Fruit fly (Drosophila melanogaster) whole organism, adult: ENCODE measurements around the gene TwdlX.

ENCODE experiments used
- CG11617 ChIP-seq: fragments of 200-800 bp; sonication (Bioruptor generic); optimal IDR thresholded peaks from 2 replicates; lab custom pipeline; 2017; ENCODE audit warnings: mild to moderate bottlenecking, missing biosample characterization, missing genetic modification reagents, missing genetic modification characterization
- CG1620 ChIP-seq: fragments of 200-800 bp; sonication (Bioruptor generic); optimal IDR thresholded peaks from 2 replicates; lab custom pipeline; 2016; ENCODE audit warnings: missing biosample characterization, missing genetic modification characterization
- CG33017 ChIP-seq: fragments of 200-800 bp; sonication (Bioruptor generic); optimal IDR thresholded peaks from 2 replicates; lab custom pipeline; 2018; ENCODE audit warnings: missing biosample characterization, mild to moderate bottlenecking, missing genetic modification characterization, moderate library complexity
- CG7045 ChIP-seq: fragments of 200-800 bp; sonication (Bioruptor generic); optimal IDR thresholded peaks from 2 replicates; lab custom pipeline; 2017; ENCODE audit warnings: missing biosample characterization, mild to moderate bottlenecking, missing genetic modification characterization
- Clk ChIP-seq: fragments of 200-800 bp; sonication (Bioruptor generic); optimal IDR thresholded peaks from 2 replicates; lab custom pipeline; 2017; ENCODE audit warnings: missing biosample characterization, missing genetic modification characterization
- Hr96 ChIP-seq: fragments of 200-800 bp; sonication (Bioruptor generic); optimal IDR thresholded peaks from 2 replicates; lab custom pipeline; 2016; ENCODE audit warnings: missing biosample characterization, missing genetic modification characterization
- bab1 ChIP-seq: fragments of 200-800 bp; sonication (Bioruptor generic); optimal IDR thresholded peaks from 3 replicates; lab custom pipeline; 2019; ENCODE audit warnings: missing biosample characterization, mild to moderate bottlenecking, missing genetic modification characterization, moderate library complexity
- cic ChIP-seq: fragments of 200-800 bp; sonication (Bioruptor generic); optimal IDR thresholded peaks from 2 replicates; lab custom pipeline; 2017; ENCODE audit warnings: missing biosample characterization, mild to moderate bottlenecking, missing genetic modification characterization, moderate library complexity
- pad ChIP-seq: fragments of 200-800 bp; sonication (Bioruptor generic); optimal IDR thresholded peaks from 3 replicates; lab custom pipeline; 2017; ENCODE audit warnings: missing biosample characterization, missing genetic modification characterization, mild to moderate bottlenecking, moderate library complexity, missing genetic modification reagents
- tj ChIP-seq: fragments of 200-800 bp; sonication (Bioruptor generic); optimal IDR thresholded peaks from 3 replicates; lab custom pipeline; 2017; ENCODE audit warnings: missing biosample characterization, mild to moderate bottlenecking, missing genetic modification characterization, moderate library complexity
- toe ChIP-seq: fragments of 200-800 bp; sonication (Bioruptor generic); optimal IDR thresholded peaks from 2 replicates; lab custom pipeline; 2016; ENCODE audit warnings: missing biosample characterization, missing genetic modification characterization

- TF ChIP-seq Hr96 (no peak), Clk (GFP tag; lab: Kevin White, UChicago) (no peak), tj (GFP tag; lab: Kevin White, UChicago) (peak; percentile 98), CG33017 (tag; lab: Kevin White, UChicago) (peak; percentile 5), cic (peak; percentile 37), bab1 (GFP tag; lab: Kevin White, UChicago) (no peak), CG7045 (GFP tag; lab: Kevin White, UChicago) (no peak), CG11617 (no peak), toe (GFP tag; lab: Kevin White, UChicago) (no peak), CG1620 (GFP tag; lab: Kevin White, UChicago) (no peak), pad (GFP tag; lab: Kevin White, UChicago) (no peak)
Measured at dm6 chrX:16718169-16718723, 12.6 kb upstream of the TwdlX start.
